Fruit fly (Drosophila melanogaster): ENCODE results near the gene CG42750.

Gene CG42750

dm6 chr2L:18325120-18325581 is 49.6 kb upstream of the CG42750 start (continued):
- peak; percentile 84 for TF ChIP-seq Hsf (GFP tag; optimal IDR thresholded peaks at IDR 0.05)
- no peak for TF ChIP-seq CG15073 (GFP tag; optimal IDR thresholded peaks at IDR 0.05)
- peak; percentile 55 for TF ChIP-seq Jarid2 (GFP tag; optimal IDR thresholded peaks at IDR 0.05)
- TF ChIP-seq ftz-f1 (GFP tag; optimal IDR thresholded peaks at IDR 0.05) = no peak
- peak; percentile 53; the same call in 1 of the 2 replicates for TF ChIP-seq CG32532 (GFP tag; IDR thresholded peaks at IDR 0.05)
- peak; percentile 51 for TF ChIP-seq CG33557 (GFP tag; optimal IDR thresholded peaks at IDR 0.05)
- TF ChIP-seq CG10209 (GFP tag; optimal IDR thresholded peaks at IDR 0.05) = peak; percentile 82
- peak; percentile 16 for TF ChIP-seq gcm2 (GFP tag; optimal IDR thresholded peaks at IDR 0.05)
- TF ChIP-seq dmrt11E (tag; optimal IDR thresholded peaks at IDR 0.05) = peak; percentile 83
- no peak for TF ChIP-seq CG8765 (GFP tag; IDR thresholded peaks at IDR 0.05)
- peak; percentile 34 for TF ChIP-seq CG31365 (tag; optimal IDR thresholded peaks at IDR 0.05)
- TF ChIP-seq crc (GFP tag; optimal IDR thresholded peaks at IDR 0.05) = peak; percentile 77
- peak; percentile 85 for TF ChIP-seq Atf-2 (GFP tag; optimal IDR thresholded peaks at IDR 0.05)
- peak; percentile 86 for TF ChIP-seq Ssrp (tag; optimal IDR thresholded peaks at IDR 0.05)
- TF ChIP-seq CG17186 (GFP tag; optimal IDR thresholded peaks at IDR 0.05) = peak; percentile 38
- TF ChIP-seq Hr78 (GFP tag; optimal IDR thresholded peaks at IDR 0.05) = peak in 1 of 2 experiments; percentile 82
- peak; percentile 70; the same call in 1 of the 2 replicates for TF ChIP-seq sim (GFP tag; IDR thresholded peaks at IDR 0.05)
- no peak for TF ChIP-seq Tbp (GFP tag; optimal IDR thresholded peaks at IDR 0.05)
- peak; percentile 70 for TF ChIP-seq CG30431 (GFP tag; optimal IDR thresholded peaks at IDR 0.05)
- peak; percentile 81 for TF ChIP-seq en (GFP tag; optimal IDR thresholded peaks at IDR 0.05)
- TF ChIP-seq CG2199 (GFP tag; IDR thresholded peaks at IDR 0.05) = peak; percentile 94
- TF ChIP-seq caup (GFP tag; optimal IDR thresholded peaks at IDR 0.05; ENCODE audit: severe bottlenecking) = peak; percentile 72
- peak; percentile 89 for TF ChIP-seq CG2678 (tag; optimal IDR thresholded peaks at IDR 0.05)
- peak; percentile 68 for TF ChIP-seq CG3847 (GFP tag; IDR thresholded peaks at IDR 0.05)
- TF ChIP-seq Hr39 (optimal IDR thresholded peaks at IDR 0.05) = no peak
- TF ChIP-seq pita (GFP tag; optimal IDR thresholded peaks at IDR 0.05) = no peak
- peak; percentile 65 for TF ChIP-seq CG31388 (GFP tag; optimal IDR thresholded peaks at IDR 0.05)
- TF ChIP-seq gce (GFP tag; IDR thresholded peaks at IDR 0.05) = peak; percentile 60; the same call in 1 of the 3 replicates
- TF ChIP-seq nerfin-2 (GFP tag; IDR thresholded peaks at IDR 0.05; ENCODE audit: partially characterized antibody) = no peak
- TF ChIP-seq Fer3 (tag; optimal IDR thresholded peaks at IDR 0.05) = peak; percentile 76
- TF ChIP-seq CG6791 (GFP tag; IDR thresholded peaks at IDR 0.05; ENCODE audit: partially characterized antibody) = no peak
- peak; percentile 84 for TF ChIP-seq CG5953 (GFP tag; IDR thresholded peaks at IDR 0.05)
- TF ChIP-seq Dp (GFP tag; optimal IDR thresholded peaks at IDR 0.05) = no peak
- TF ChIP-seq sens-2 (GFP tag; IDR thresholded peaks at IDR 0.05) = peak; percentile 85
- TF ChIP-seq Neu2 (GFP tag; optimal IDR thresholded peaks at IDR 0.05; ENCODE audit: borderline replicate concordance) = no peak
- peak; percentile 16 for TF ChIP-seq CG6765 (GFP tag; optimal IDR thresholded peaks at IDR 0.05)
- peak; percentile 78 for TF ChIP-seq pum (GFP tag; optimal IDR thresholded peaks at IDR 0.05)
- TF ChIP-seq CG11504 (tag; optimal IDR thresholded peaks at IDR 0.05) = peak; percentile 91
- TF ChIP-seq CG11696 (GFP tag; IDR thresholded peaks at IDR 0.05) = peak; percentile 51
- TF ChIP-seq nerfin-1 (tag; optimal IDR thresholded peaks at IDR 0.05) = peak; percentile 76
- TF ChIP-seq sob (GFP tag; IDR thresholded peaks at IDR 0.05) = peak; percentile 92
- TF ChIP-seq ken (GFP tag; IDR thresholded peaks at IDR 0.05) = peak; percentile 85; the same call in 2 of the 3 replicates
- no peak for TF ChIP-seq nom (GFP tag; optimal IDR thresholded peaks at IDR 0.05)
- no peak for TF ChIP-seq Lpt (GFP tag; optimal IDR thresholded peaks at IDR 0.05)
- peak; percentile 84 for TF ChIP-seq CG4424 (GFP tag; optimal IDR thresholded peaks at IDR 0.05)
- TF ChIP-seq Ptx1 (GFP tag; IDR thresholded peaks at IDR 0.05) = peak; percentile 89

All from whole organism, embryonic.